Fruit fly (Drosophila melanogaster): ENCODE data around the gene Pc.

Gene Pc

DNA sequence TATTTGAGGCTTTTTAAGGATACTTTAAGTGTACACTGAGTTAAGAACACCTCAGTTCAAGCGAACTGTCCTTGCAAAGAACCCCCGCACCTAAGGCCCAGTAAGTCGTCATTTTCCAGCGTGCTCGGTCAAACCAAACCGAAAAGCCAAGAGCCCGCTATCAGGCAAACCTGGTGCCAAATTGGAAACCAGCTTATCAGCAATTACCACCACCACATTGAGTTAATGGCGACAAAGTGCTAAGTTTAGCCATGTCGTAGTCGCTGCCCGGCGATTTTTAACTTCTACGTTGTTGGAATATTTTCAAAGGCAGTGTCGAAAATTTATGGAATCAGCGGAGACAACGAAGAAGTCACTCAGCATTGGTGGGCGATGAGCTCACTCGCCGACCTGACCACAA is 35.1 kb downstream of the Pc start:
- TF ChIP-seq topi (GFP tag; optimal IDR thresholded peaks at IDR 0.05) (no peak), Hr39 (GFP tag; optimal IDR thresholded peaks at IDR 0.05) (no peak), Eip75B (GFP tag; optimal IDR thresholded peaks at IDR 0.05) (no peak), CG15336 (GFP tag; IDR thresholded peaks at IDR 0.05) (no peak), Sox14 (GFP tag; optimal IDR thresholded peaks at IDR 0.05) (no peak), CG4318 (GFP tag; optimal IDR thresholded peaks at IDR 0.05) (no peak), Sox15 (GFP tag; optimal IDR thresholded peaks at IDR 0.05) (no peak), acj6 (GFP tag; optimal IDR thresholded peaks at IDR 0.05) (no peak), Eip93F (GFP tag; optimal IDR thresholded peaks at IDR 0.05) (peak; percentile 76), CG6792 (GFP tag; optimal IDR thresholded peaks at IDR 0.05) (no peak), fkh (GFP tag; optimal IDR thresholded peaks at IDR 0.05) (no peak), CG3032 (tag; optimal IDR thresholded peaks at IDR 0.05) (no peak), Hr38 (GFP tag; optimal IDR thresholded peaks at IDR 0.05) (no peak), vri (GFP tag; optimal IDR thresholded peaks at IDR 0.05) (peak; percentile 33), eg (GFP tag; IDR thresholded peaks at IDR 0.05) (no peak), Eip78C (GFP tag) (no peak), CG6276 (GFP tag; optimal IDR thresholded peaks at IDR 0.05) (no peak), dac (GFP tag; optimal IDR thresholded peaks at IDR 0.05) (no peak)

DNA sequence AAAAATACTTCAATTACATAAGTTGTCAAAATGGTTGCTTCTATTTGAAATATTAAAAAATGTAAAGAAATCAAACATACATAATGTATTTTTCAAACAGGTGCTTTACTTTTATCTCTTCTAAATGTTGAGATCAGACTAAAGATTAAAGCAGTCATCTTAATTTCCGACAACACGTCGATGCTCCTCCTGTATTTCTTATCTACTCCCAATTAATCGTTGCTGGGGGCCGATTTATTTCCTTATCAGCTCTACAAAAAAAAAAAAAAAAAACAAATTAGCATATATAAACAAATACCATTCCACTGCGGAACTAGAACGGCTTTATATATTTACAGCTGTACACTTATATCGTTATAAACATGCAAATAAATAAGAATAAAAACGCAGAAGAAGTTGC is 36.1 kb downstream of the Pc start:
- TF ChIP-seq Eip78C (GFP tag), result peak; percentile 34
- peak; percentile 75 for TF ChIP-seq svp (GFP tag)
- no peak for TF ChIP-seq CG6854 (GFP tag; optimal IDR thresholded peaks at IDR 0.05)

DNA sequence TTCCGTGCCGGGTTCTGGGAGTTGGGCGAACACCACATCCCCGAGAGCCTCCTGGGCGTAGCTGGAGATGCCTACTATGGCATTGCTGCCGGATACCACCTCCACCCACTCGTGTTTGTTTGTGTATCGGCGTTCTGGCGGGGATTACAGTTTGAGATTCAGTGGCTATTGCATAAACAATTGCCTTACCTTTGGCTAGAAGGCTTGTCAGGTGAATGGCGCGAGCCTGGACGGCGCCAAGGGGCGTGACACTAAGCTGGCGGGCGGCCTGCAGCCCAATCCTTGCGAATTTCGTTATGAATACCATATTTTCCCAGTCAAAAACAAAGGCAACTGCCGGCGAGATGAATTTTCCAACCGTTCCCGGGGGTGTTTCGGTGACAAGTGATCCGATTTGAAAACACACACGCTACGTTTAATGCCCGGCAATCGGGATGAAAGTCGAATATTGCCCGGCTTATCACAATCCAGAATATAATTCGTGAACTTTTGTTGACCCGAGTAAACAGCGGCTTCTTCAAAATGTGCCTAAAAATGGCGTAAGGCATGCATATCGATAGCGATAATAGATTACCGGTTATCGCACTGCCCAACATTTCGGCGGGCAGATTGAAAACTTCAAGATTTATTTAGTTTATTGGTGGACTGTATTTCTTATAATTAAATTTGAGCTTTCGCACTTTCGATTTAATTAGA is 36.7 kb downstream of the Pc start, which contains the start of gene ppl:
ppl (minus strand) TSS at position 511 of the 696 bp plus-strand sequence.
- TF ChIP-seq CG9139 (GFP tag; optimal IDR thresholded peaks at IDR 0.05), result no peak
- no peak for TF ChIP-seq lz (GFP tag; optimal IDR thresholded peaks at IDR 0.05)
- TF ChIP-seq fd59A (GFP tag; optimal IDR thresholded peaks at IDR 0.05), result no peak
- no peak for TF ChIP-seq CG6792 (GFP tag; optimal IDR thresholded peaks at IDR 0.05)
- no peak for TF ChIP-seq dsx (GFP tag; optimal IDR thresholded peaks at IDR 0.05; ENCODE audit: poor library complexity, severe bottlenecking)
- no peak for TF ChIP-seq achi (GFP tag; optimal IDR thresholded peaks at IDR 0.05)
- TF ChIP-seq CG16779 (tag; optimal IDR thresholded peaks at IDR 0.05), result no peak
- no peak for TF ChIP-seq salr (GFP tag; optimal IDR thresholded peaks at IDR 0.05)
- TF ChIP-seq CG11902 (GFP tag; optimal IDR thresholded peaks at IDR 0.05), result no peak
- TF ChIP-seq svp (GFP tag), result peak; percentile 100
- no peak for TF ChIP-seq CG10669 (GFP tag; optimal IDR thresholded peaks at IDR 0.05)
- TF ChIP-seq CG11762 (GFP tag; optimal IDR thresholded peaks at IDR 0.05; ENCODE audit: insufficient read depth), result no peak
- TF ChIP-seq net (GFP tag; optimal IDR thresholded peaks at IDR 0.05), result no peak
- TF ChIP-seq Lpt (GFP tag; optimal IDR thresholded peaks at IDR 0.05), result no peak
- TF ChIP-seq CG6808 (GFP tag; optimal IDR thresholded peaks at IDR 0.05), result no peak
- TF ChIP-seq fkh (GFP tag; optimal IDR thresholded peaks at IDR 0.05), result peak; percentile 96
- no peak for TF ChIP-seq Ets21C (GFP tag; optimal IDR thresholded peaks at IDR 0.05)
- TF ChIP-seq CG8319 (GFP tag; optimal IDR thresholded peaks at IDR 0.05), result no peak
- TF ChIP-seq pdm3 (GFP tag; optimal IDR thresholded peaks at IDR 0.05), result no peak
- no peak for TF ChIP-seq Sox14 (GFP tag; optimal IDR thresholded peaks at IDR 0.05)
- no peak for TF ChIP-seq CG10631 (GFP tag; optimal IDR thresholded peaks at IDR 0.05)
- TF ChIP-seq CG4318 (GFP tag; optimal IDR thresholded peaks at IDR 0.05), result no peak
- TF ChIP-seq spab (GFP tag; optimal IDR thresholded peaks at IDR 0.05), result no peak
- TF ChIP-seq vri (GFP tag; optimal IDR thresholded peaks at IDR 0.05), result peak; percentile 31
- TF ChIP-seq Sox102F (GFP tag; optimal IDR thresholded peaks at IDR 0.05), result peak; percentile 1
- TF ChIP-seq Eip78C (GFP tag), result peak; percentile 11
- TF ChIP-seq Gug (GFP tag; IDR thresholded peaks at IDR 0.05), result no peak
- TF ChIP-seq CG6854 (GFP tag; optimal IDR thresholded peaks at IDR 0.05), result no peak
- TF ChIP-seq OdsH (GFP tag; optimal IDR thresholded peaks at IDR 0.05), result no peak
- TF ChIP-seq Met (GFP tag; optimal IDR thresholded peaks at IDR 0.05), result peak; percentile 15
- TF ChIP-seq CG34406 (GFP tag; optimal IDR thresholded peaks at IDR 0.05), result no peak
- TF ChIP-seq Blimp-1 (GFP tag; optimal IDR thresholded peaks at IDR 0.05), result no peak
- TF ChIP-seq acj6 (GFP tag; optimal IDR thresholded peaks at IDR 0.05), result no peak
- TF ChIP-seq Sox15 (GFP tag; optimal IDR thresholded peaks at IDR 0.05), result no peak
- TF ChIP-seq Hr38 (GFP tag; optimal IDR thresholded peaks at IDR 0.05), result no peak
- no peak for TF ChIP-seq CG1621 (tag; optimal IDR thresholded peaks at IDR 0.05)
- TF ChIP-seq ss (GFP tag; optimal IDR thresholded peaks at IDR 0.05), result no peak
- no peak for TF ChIP-seq Eip93F (GFP tag; optimal IDR thresholded peaks at IDR 0.05)
